Worm (Caenorhabditis elegans): ENCODE measurements around the gene cutl-24.

Gene cutl-24

ce11 chrIV:189087-189486 is 24.2 kb downstream of the cutl-24 start:
- no peak for TF ChIP-seq hlh-15 (tag; optimal IDR thresholded peaks at IDR 0.05)
- TF ChIP-seq gmeb-2 (tag; optimal IDR thresholded peaks at IDR 0.05): no peak
- no peak for TF ChIP-seq ceh-9 (tag; optimal IDR thresholded peaks at IDR 0.05)
- no peak for TF ChIP-seq ztf-16 (tag; optimal IDR thresholded peaks at IDR 0.05)
- no peak for TF ChIP-seq Y22D7AL.16 (tag; optimal IDR thresholded peaks at IDR 0.05)
- TF ChIP-seq fax-1 (tag; optimal IDR thresholded peaks at IDR 0.05): no peak
- TF ChIP-seq che-1 (tag; optimal IDR thresholded peaks at IDR 0.05): no peak
- no peak for TF ChIP-seq ceh-19 (GFP tag; optimal IDR thresholded peaks at IDR 0.05)
- TF ChIP-seq elt-2 (tag; optimal IDR thresholded peaks at IDR 0.05): no peak

- peak; percentile 74 for TF ChIP-seq rnt-1 (tag; optimal IDR thresholded peaks at IDR 0.05)
- peak; percentile 67 for TF ChIP-seq unc-55 (GFP tag; optimal IDR thresholded peaks at IDR 0.05)
- no peak for TF ChIP-seq npax-4 (tag; optimal IDR thresholded peaks at IDR 0.05)
- TF ChIP-seq pqm-1 (tag; optimal IDR thresholded peaks at IDR 0.05): peak; percentile 28
- TF ChIP-seq hlh-8 (tag; optimal IDR thresholded peaks at IDR 0.05): peak; percentile 91
- peak; percentile 41 for TF ChIP-seq unc-86 (tag; optimal IDR thresholded peaks at IDR 0.05)
- no peak for TF ChIP-seq sdc-2 (tag; optimal IDR thresholded peaks at IDR 0.05)
- TF ChIP-seq hlh-6 (tag; optimal IDR thresholded peaks at IDR 0.05): peak; percentile 39
- TF ChIP-seq tbx-7 (tag; optimal IDR thresholded peaks at IDR 0.05): peak; percentile 92
- TF ChIP-seq eyg-1 (tag; optimal IDR thresholded peaks at IDR 0.05): peak; percentile 53
- TF ChIP-seq hlh-30 (tag; optimal IDR thresholded peaks at IDR 0.05; ENCODE audit: insufficient read depth): no peak
- peak; percentile 52 for TF ChIP-seq fkh-6 (tag; optimal IDR thresholded peaks at IDR 0.05)
- TF ChIP-seq ceh-18 (tag; optimal IDR thresholded peaks at IDR 0.05): peak; percentile 56
- TF ChIP-seq zip-5 (tag; optimal IDR thresholded peaks at IDR 0.05): peak; percentile 89
- no peak for TF ChIP-seq ceh-45 (GFP tag; IDR thresholded peaks at IDR 0.05)
- TF ChIP-seq lin-11 (tag; optimal IDR thresholded peaks at IDR 0.05): no peak
- TF ChIP-seq unc-3 (GFP tag; conservative IDR thresholded peaks at IDR 0.05): peak; percentile 57
- no peak for TF ChIP-seq unc-3 (tag; optimal IDR thresholded peaks at IDR 0.05)
- TF ChIP-seq pros-1 (tag; optimal IDR thresholded peaks at IDR 0.05): no peak
- no peak for TF ChIP-seq elt-4 (tag; optimal IDR thresholded peaks at IDR 0.05)
- TF ChIP-seq unc-42 (tag; optimal IDR thresholded peaks at IDR 0.05): peak; percentile 32
- peak; percentile 87 for TF ChIP-seq ets-4 (tag; optimal IDR thresholded peaks at IDR 0.05)
- peak; percentile 56 for TF ChIP-seq mec-3 (tag; optimal IDR thresholded peaks at IDR 0.05; ENCODE audit: borderline replicate concordance)
- no peak for TF ChIP-seq K09A11.1 (tag; optimal IDR thresholded peaks at IDR 0.05; ENCODE audit: insufficient read depth)
- peak; percentile 63 for TF ChIP-seq F13H6.1 (tag; optimal IDR thresholded peaks at IDR 0.05)
- TF ChIP-seq syd-9 (tag; optimal IDR thresholded peaks at IDR 0.05): no peak
- TF ChIP-seq sox-2 (GFP tag; IDR thresholded peaks at IDR 0.05): no peak
- no peak for TF ChIP-seq fkh-10 (GFP tag; optimal IDR thresholded peaks at IDR 0.05)
- TF ChIP-seq K02D7.2 (tag; optimal IDR thresholded peaks at IDR 0.05): no peak
- TF ChIP-seq pha-2 (tag; optimal IDR thresholded peaks at IDR 0.05): peak; percentile 65
- TF ChIP-seq hlh-13 (GFP tag; optimal IDR thresholded peaks at IDR 0.05): no peak
- TF ChIP-seq C08G9.2 (tag; optimal IDR thresholded peaks at IDR 0.05): peak; percentile 94
- TF ChIP-seq che-1 (tag; optimal IDR thresholded peaks at IDR 0.05): no peak
- no peak for TF ChIP-seq madf-2 (tag; optimal IDR thresholded peaks at IDR 0.05)
- TF ChIP-seq ceh-19 (GFP tag; optimal IDR thresholded peaks at IDR 0.05): no peak
- TF ChIP-seq ztf-16 (tag; optimal IDR thresholded peaks at IDR 0.05): peak; percentile 53
- TF ChIP-seq pag-3 (tag; optimal IDR thresholded peaks at IDR 0.05; ENCODE audit: borderline replicate concordance): no peak
- no peak for TF ChIP-seq ceh-6 (GFP tag; optimal IDR thresholded peaks at IDR 0.05)
- peak; percentile 74 for TF ChIP-seq fax-1 (tag; optimal IDR thresholded peaks at IDR 0.05)
- no peak for TF ChIP-seq T23F11.4 (GFP tag; optimal IDR thresholded peaks at IDR 0.05)
- no peak for TF ChIP-seq odd-2 (tag; optimal IDR thresholded peaks at IDR 0.05)
- peak; percentile 35 for TF ChIP-seq nfya-1 (tag; optimal IDR thresholded peaks at IDR 0.05)
- TF ChIP-seq lim-6 (tag; optimal IDR thresholded peaks at IDR 0.05): peak; percentile 58
- peak; percentile 81 for TF ChIP-seq elt-2 (tag; optimal IDR thresholded peaks at IDR 0.05)
- TF ChIP-seq pax-1 (tag; optimal IDR thresholded peaks at IDR 0.05): no peak
- TF ChIP-seq dmd-4 (tag; optimal IDR thresholded peaks at IDR 0.05; ENCODE audit: borderline replicate concordance): no peak
- TF ChIP-seq ceh-48 (tag; optimal IDR thresholded peaks at IDR 0.05): peak; percentile 11
Measured at ce11 chrIV:192046-192445, 27.2 kb downstream of the cutl-24 start, which contains the start of gene Y38C1AA.12. TSS of gene Y38C1AA.12 (plus strand) at chrIV:192256.
